Worm (Caenorhabditis elegans): ENCODE data around the gene M04G7.5.
A peak's percentile ranks its signal among the peaks of the same experiment; 100 is the strongest.

Gene M04G7.5

DNA sequence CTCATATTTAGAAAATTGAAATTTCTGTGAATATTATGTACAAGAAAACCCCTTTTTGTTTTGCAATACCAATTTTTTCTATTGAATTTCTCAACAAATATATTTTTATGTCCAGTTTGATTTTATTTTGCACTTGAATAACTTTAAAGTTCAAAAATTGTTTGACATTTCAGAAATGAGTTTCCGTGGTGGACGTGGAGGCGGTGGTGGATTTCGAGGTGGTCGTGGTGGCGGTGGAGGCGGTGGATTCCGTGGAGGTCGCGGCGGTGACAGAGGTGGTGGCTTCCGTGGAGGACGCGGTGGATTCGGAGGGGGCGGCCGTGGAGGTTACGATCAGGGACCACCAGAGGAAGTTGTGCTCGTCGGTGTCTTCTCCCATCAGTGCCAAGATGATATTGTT lies 28.9 kb upstream of the M04G7.5 start, which contains the start of gene garr-1:
TSS of gene garr-1 (plus strand) at position 174 of the 400 bp plus-strand sequence.
- TF ChIP-seq tra-4 (tag; optimal IDR thresholded peaks at IDR 0.05) = no peak
- no peak for TF ChIP-seq hmbx-1 (tag; optimal IDR thresholded peaks at IDR 0.05)
- no peak for TF ChIP-seq tbx-37 (GFP tag; conservative IDR thresholded peaks at IDR 0.05)

DNA sequence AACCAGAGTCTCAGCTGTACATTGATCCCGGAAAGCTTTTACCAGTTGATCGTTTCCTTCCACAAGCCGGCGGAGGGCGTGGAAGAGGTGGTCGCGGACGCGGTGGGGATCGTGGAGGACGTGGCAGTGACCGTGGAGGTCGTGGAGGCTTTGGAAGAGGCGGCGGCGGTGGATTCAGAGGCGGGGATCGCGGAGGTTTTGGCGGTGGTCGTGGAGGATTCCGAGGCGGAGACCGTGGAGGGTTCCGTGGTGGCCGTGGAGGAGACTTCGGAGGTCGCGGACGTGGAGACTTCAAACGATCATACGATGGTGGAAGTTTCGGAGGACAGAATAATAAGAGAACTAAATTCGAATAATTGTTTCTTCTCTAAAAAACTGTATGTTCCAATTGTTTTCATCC lies 28.3 kb upstream of the M04G7.5 start:
- no peak for TF ChIP-seq scrt-1 (GFP tag; IDR thresholded peaks at IDR 0.05)

DNA sequence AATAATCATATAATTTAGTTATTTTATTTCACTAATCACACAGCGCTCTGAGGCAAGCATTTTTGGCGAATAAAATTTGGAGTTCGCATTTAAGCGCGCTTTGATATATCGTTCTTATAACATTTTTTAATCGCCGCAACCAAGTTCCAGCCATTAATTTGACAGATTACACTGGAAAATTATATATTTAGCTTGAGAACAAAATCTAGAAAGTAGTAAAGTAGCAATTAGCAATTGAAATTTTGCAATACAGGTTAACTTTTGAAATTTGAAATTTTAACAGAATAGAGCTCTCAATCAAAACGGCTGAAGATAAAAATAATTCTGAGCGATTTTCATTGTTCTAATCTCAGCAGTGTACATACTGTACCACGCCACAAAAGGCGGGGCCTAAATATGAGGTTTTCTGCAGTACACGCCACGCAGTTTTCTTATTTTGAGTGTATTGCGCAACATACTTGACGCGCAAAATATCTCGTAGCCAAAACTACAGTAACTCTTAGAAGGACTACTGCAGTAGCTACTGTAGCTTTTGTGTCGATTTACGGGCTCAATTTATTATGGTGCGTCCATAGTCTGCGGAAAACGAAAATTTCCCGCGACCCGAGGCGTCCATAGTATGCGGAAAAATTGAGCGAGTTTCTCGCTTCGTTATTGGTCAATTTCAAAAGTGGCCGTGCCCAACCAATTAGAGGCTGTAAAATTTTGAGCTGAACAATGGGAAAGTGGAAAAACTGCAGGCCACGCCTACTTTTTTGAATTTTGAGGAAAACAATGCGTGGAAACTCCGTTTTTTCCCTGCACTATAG lies 27.6 kb upstream of the M04G7.5 start:
- TF ChIP-seq pes-1 (GFP tag; IDR thresholded peaks at IDR 0.05) (0 out of 2 replicates have a peak, but pooled peaks have one; percentile 17), ceh-36 (tag; optimal IDR thresholded peaks at IDR 0.05) (no peak)

DNA sequence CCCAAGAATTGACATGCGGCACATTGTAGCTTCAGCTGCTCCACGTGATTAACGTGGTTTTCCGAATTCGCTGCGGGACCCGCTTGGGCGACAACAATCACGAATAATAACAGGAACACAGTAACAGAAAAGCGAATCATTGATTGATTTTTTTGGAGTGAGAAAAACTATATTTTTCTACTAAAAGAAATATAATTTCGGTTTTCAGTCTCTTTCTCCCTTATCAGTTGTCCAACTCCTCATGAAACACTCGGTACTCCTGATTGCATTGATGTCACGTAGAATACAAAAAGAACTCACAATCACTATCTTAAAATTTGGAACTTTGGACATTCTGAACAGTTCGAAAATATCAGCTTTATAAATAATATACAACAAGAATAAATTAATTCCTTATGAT lies 26.0 kb upstream of the M04G7.5 start, which contains the start of gene Y66H1A.5:
TSS of gene Y66H1A.5 (minus strand) at position 265 of the 400 bp plus-strand sequence.
- TF ChIP-seq sea-1 (GFP tag; conservative IDR thresholded peaks at IDR 0.05) = no peak
- TF ChIP-seq tbx-11 (GFP tag; IDR thresholded peaks at IDR 0.05) = no peak
- TF ChIP-seq pes-1 (GFP tag; IDR thresholded peaks at IDR 0.05) = no peak

DNA sequence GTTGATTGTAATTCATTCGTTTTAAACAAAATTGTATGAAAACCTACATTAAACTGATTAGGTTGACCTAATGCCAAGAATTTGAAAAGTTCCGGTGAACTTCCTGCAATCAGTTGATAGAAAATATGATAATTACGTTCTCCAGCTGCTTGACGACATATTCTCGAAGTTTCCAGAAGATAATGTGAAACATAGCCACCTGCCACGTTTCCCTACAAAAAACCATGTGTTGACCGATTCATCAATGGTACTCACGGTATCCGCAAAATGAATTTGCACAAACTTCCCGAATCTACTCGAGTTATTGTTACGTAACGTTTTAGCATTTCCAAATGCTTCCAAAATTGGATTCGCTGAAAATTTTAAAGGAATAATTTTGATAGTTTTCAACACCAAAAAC lies 16.5 kb upstream of the M04G7.5 start:
- TF ChIP-seq tbx-37 (GFP tag; conservative IDR thresholded peaks at IDR 0.05) (no peak), hmg-4 (GFP tag; optimal IDR thresholded peaks at IDR 0.05) (no peak), ets-7 (tag; optimal IDR thresholded peaks at IDR 0.05) (no peak), pes-1 (GFP tag; IDR thresholded peaks at IDR 0.05) (no peak), aly-1 (tag; optimal IDR thresholded peaks at IDR 0.05) (no peak), scrt-1 (GFP tag; IDR thresholded peaks at IDR 0.05) (no peak), ceh-36 (tag; optimal IDR thresholded peaks at IDR 0.05) (no peak), sea-1 (GFP tag; conservative IDR thresholded peaks at IDR 0.05) (no peak)

DNA sequence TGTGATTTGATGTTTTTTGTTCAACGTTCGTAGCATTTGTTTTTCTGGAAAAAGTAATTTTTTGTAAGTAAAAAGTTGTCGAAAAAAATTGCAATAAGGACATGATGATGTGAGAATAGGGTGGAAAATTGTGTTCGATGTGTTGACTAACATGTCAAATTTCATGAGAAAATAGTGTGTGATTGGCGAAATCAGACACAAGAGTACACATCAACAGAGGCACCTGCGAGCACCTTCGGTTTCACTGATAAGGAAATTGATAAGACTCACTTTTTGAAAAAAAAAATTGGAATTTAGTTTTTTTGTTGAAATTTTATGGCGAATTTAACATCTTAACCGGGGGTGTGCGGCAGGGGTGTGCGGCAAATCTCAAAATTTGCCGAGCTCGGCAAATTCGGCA lies 14.4 kb upstream of the M04G7.5 start, which contains the start of gene hum-8:
TSS of gene hum-8 (minus strand) at position 46 of the 400 bp plus-strand sequence.
- TF ChIP-seq ama-1 (optimal IDR thresholded peaks at IDR 0.05) = no peak
- TF ChIP-seq tbx-37 (GFP tag; conservative IDR thresholded peaks at IDR 0.05) = no peak
- TF ChIP-seq sea-1 (GFP tag; conservative IDR thresholded peaks at IDR 0.05) = no peak
- no peak for TF ChIP-seq ceh-36 (tag; optimal IDR thresholded peaks at IDR 0.05)
- no peak for TF ChIP-seq hmg-4 (GFP tag; optimal IDR thresholded peaks at IDR 0.05)
- no peak for TF ChIP-seq B0310.2 (tag; optimal IDR thresholded peaks at IDR 0.05)
- TF ChIP-seq ets-7 (tag; optimal IDR thresholded peaks at IDR 0.05) = no peak

DNA sequence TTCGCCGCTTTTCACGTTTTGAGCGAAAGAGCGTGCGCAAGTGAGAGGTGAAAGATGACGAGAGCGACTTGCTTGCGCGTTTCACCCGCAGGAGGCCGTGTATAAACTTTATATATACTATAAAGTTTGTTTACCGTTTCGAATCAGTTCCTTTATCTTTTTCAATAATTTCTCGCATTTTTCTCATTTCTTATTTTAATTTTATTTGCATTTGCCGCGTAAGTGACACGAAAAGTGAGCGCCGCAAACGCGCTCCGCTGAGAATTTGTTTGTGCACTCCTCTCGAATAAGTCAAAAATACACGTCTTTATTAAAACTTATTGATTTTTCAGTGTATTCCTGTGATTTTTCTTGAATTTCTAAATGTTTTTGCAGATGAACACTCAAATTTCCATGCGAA lies 11.3 kb upstream of the M04G7.5 start, which contains the start of gene mrpl-55:
TSS of gene mrpl-55 (plus strand) at position 364 of the 400 bp plus-strand sequence.
- TF ChIP-seq pes-1 (GFP tag; IDR thresholded peaks at IDR 0.05) (0 out of 2 replicates have a peak, but pooled peaks have one; percentile 26), F13C5.2 (tag; optimal IDR thresholded peaks at IDR 0.05) (peak; percentile 72), aly-1 (tag; optimal IDR thresholded peaks at IDR 0.05) (no peak)

DNA sequence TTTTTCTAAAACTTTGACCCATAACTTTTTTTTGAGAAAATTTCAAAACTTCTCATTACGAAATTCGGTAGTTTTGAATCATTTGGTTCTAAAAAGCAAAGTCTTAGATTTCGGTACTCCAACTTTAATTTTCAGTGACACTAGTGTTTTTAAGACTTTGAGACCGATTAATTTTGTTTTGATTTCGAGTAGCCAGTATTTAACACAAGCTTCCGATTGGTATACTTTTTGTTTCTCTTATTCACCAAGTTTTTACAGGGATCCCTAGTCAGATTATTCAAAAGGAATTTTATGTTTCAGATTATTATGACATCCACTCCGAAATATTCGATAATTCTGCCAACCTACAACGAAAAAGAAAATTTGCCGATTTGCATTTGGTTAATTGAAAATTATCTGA lies 9.5 kb upstream of the M04G7.5 start, which contains the start of gene dpm-1:
TSS of gene dpm-1 (plus strand) at position 301 of the 400 bp plus-strand sequence.
- TF ChIP-seq ceh-36 (tag; optimal IDR thresholded peaks at IDR 0.05) (no peak), tbx-37 (GFP tag; conservative IDR thresholded peaks at IDR 0.05) (no peak), ceh-13 (GFP tag; optimal IDR thresholded peaks at IDR 0.05) (no peak)

DNA sequence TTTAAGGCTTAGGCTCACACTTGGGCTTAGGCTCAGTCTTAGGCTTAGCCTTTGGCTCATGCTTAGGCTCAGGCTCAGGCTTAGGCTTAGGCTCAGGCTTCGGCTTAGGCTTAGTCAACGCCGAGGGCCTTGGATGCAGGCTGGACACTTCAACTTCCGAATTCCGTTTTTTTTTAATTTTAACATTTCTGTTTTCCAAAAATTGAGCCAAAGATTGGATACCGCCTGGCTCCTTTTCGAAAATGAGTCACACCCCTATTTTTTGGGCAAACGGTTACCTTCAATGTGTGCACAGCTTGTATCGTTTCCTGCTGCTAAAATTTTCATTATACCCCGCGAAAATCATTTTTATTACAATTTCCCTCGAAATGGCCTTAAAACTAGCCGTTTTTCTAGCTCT lies 611 bp downstream of the M04G7.5 start, which contains the start of gene M04G7.1:
TSS of gene M04G7.1 (plus strand) at position 301 of the 400 bp plus-strand sequence.
- no peak for TF ChIP-seq ama-1 (optimal IDR thresholded peaks at IDR 0.05)
- TF ChIP-seq aly-1 (tag; optimal IDR thresholded peaks at IDR 0.05) = no peak
- TF ChIP-seq F13C5.2 (tag; optimal IDR thresholded peaks at IDR 0.05) = no peak
- no peak for TF ChIP-seq tra-4 (tag; optimal IDR thresholded peaks at IDR 0.05)
- TF ChIP-seq flt-1 (GFP tag; IDR thresholded peaks at IDR 0.05) = no peak

DNA sequence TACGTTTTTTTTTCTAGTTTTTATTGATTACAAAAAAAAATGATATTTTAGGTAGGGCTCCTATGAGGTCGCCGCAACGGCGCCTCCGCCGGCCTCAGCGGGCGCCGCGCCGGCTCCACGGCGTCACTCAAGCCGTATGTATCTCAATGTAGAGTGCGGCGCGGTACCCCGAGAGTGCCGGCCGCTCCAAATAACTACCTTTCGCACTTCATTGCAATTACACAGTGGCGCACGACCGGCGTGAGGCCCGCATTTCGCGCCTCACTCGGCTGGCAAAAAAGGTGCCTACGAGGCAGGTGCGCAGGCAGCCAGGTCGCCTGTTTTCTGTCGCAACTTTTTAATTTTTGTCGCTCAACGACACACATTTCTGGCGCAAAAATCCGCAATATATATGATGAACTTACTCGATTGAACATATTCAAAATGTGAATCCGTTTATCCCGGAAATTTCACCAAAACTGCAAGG lies 5.8 kb downstream of the M04G7.5 start, which contains the start of gene M04G7.2:
TSS of gene M04G7.2 (minus strand) at position 416 of the 466 bp plus-strand sequence.
- TF ChIP-seq ets-7 (tag; optimal IDR thresholded peaks at IDR 0.05) (no peak), ceh-13 (GFP tag; optimal IDR thresholded peaks at IDR 0.05) (no peak), hnd-1 (tag; optimal IDR thresholded peaks at IDR 0.05) (no peak), ceh-36 (tag; optimal IDR thresholded peaks at IDR 0.05) (no peak), sea-1 (GFP tag; conservative IDR thresholded peaks at IDR 0.05) (no peak), tra-4 (tag; optimal IDR thresholded peaks at IDR 0.05) (no peak)
